Fruit fly (Drosophila melanogaster): ENCODE results near the gene CG11837.

The CG11837 gene

dm6 chr3R:29064682-29065100 is 15.4 kb downstream of the CG11837 start (continued):
- no peak for TF ChIP-seq Dek (tag; optimal IDR thresholded peaks at IDR 0.05)
- no peak for TF ChIP-seq CG8281 (tag; optimal IDR thresholded peaks at IDR 0.05)
- peak; percentile 8 for TF ChIP-seq grau (tag; optimal IDR thresholded peaks at IDR 0.05)
- TF ChIP-seq CG11247 (GFP tag; IDR thresholded peaks at IDR 0.05) = no peak
- peak; percentile 60 for TF ChIP-seq Med (GFP tag)
- TF ChIP-seq CG9437 (GFP tag; optimal IDR thresholded peaks at IDR 0.05) = no peak
- TF ChIP-seq Trl (optimal IDR thresholded peaks at IDR 0.05) = peak; percentile 83 to 90
- no peak for TF ChIP-seq Trl (GFP tag; optimal IDR thresholded peaks at IDR 0.05)
- peak; percentile 8 for TF ChIP-seq CG2678 (tag; optimal IDR thresholded peaks at IDR 0.05)
- no peak for TF ChIP-seq fd96Cb (tag; optimal IDR thresholded peaks at IDR 0.05)
- TF ChIP-seq Gsc (GFP tag; IDR thresholded peaks at IDR 0.05) = no peak
- no peak for TF ChIP-seq CG15696 (tag; optimal IDR thresholded peaks at IDR 0.05)
- no peak for TF ChIP-seq caup (GFP tag; optimal IDR thresholded peaks at IDR 0.05; ENCODE audit: severe bottlenecking)
- TF ChIP-seq CG11504 (tag; optimal IDR thresholded peaks at IDR 0.05) = no peak
- TF ChIP-seq ewg (GFP tag; optimal IDR thresholded peaks at IDR 0.05) = peak; percentile 87
- no peak for TF ChIP-seq HmgD (GFP tag; optimal IDR thresholded peaks at IDR 0.05)
- no peak for TF ChIP-seq ac (GFP tag; optimal IDR thresholded peaks at IDR 0.05)
- TF ChIP-seq nerfin-1 (tag; optimal IDR thresholded peaks at IDR 0.05) = peak; percentile 4
- TF ChIP-seq sens (GFP tag) = peak; percentile 86
- TF ChIP-seq CG12659 (GFP tag; optimal IDR thresholded peaks at IDR 0.05) = no peak
- no peak for TF ChIP-seq CG30020 (tag; optimal IDR thresholded peaks at IDR 0.05)
- peak; percentile 72 for TF ChIP-seq CG12769 (tag; optimal IDR thresholded peaks at IDR 0.05)
- no peak for TF ChIP-seq CG1233 (GFP tag; optimal IDR thresholded peaks at IDR 0.05)
- TF ChIP-seq ase (GFP tag; IDR thresholded peaks at IDR 0.05) = no peak
- TF ChIP-seq klu (GFP tag; IDR thresholded peaks at IDR 0.05) = no peak
- no peak for TF ChIP-seq CG13296 (GFP tag; optimal IDR thresholded peaks at IDR 0.05)
- no peak for TF ChIP-seq da (GFP tag; optimal IDR thresholded peaks at IDR 0.05)
- TF ChIP-seq nom (GFP tag; optimal IDR thresholded peaks at IDR 0.05) = peak; percentile 42
- no peak for TF ChIP-seq PHDP (tag; optimal IDR thresholded peaks at IDR 0.05)
- TF ChIP-seq Lpt (GFP tag; optimal IDR thresholded peaks at IDR 0.05) = no peak
- no peak for TF ChIP-seq Hmx (GFP tag; optimal IDR thresholded peaks at IDR 0.05)
- no peak for TF ChIP-seq Fer2 (tag; optimal IDR thresholded peaks at IDR 0.05)
- TF ChIP-seq her (GFP tag; optimal IDR thresholded peaks at IDR 0.05) = peak; percentile 22
- TF ChIP-seq ssp (GFP tag; IDR thresholded peaks at IDR 0.05) = no peak
- peak in 1 of 2 experiments; percentile 24 for TF ChIP-seq Hr51 (GFP tag; optimal IDR thresholded peaks at IDR 0.05)
- TF ChIP-seq ranshi (GFP tag; IDR thresholded peaks at IDR 0.05) = no peak
- no peak for TF ChIP-seq CG16863 (GFP tag; optimal IDR thresholded peaks at IDR 0.05)

dm6 chr3R:29066285-29066684 is 17.0 kb downstream of the CG11837 start:
- peak; percentile 53 for TF ChIP-seq CG7987 (GFP tag; optimal IDR thresholded peaks at IDR 0.05)
- TF ChIP-seq BEAF-32 (GFP tag; optimal IDR thresholded peaks at IDR 0.05) = peak; percentile 10
- no peak for TF ChIP-seq CG8290 (GFP tag; optimal IDR thresholded peaks at IDR 0.05)
- TF ChIP-seq CG8290 (tag; optimal IDR thresholded peaks at IDR 0.05) = peak in 1 of 2 experiments; percentile 45
- no peak for TF ChIP-seq btn (GFP tag; optimal IDR thresholded peaks at IDR 0.05)
- TF ChIP-seq rib (GFP tag; IDR thresholded peaks at IDR 0.05) = no peak
- peak; percentile 21 for TF ChIP-seq sd (tag; optimal IDR thresholded peaks at IDR 0.05)
- no peak for TF ChIP-seq CG18764 (GFP tag; optimal IDR thresholded peaks at IDR 0.05)
- TF ChIP-seq ab (GFP tag; optimal IDR thresholded peaks at IDR 0.05) = no peak
- TF ChIP-seq CG33213 (GFP tag; optimal IDR thresholded peaks at IDR 0.05) = no peak
- peak; percentile 11 for TF ChIP-seq CG15514 (GFP tag; optimal IDR thresholded peaks at IDR 0.05)
- TF ChIP-seq gce (GFP tag; IDR thresholded peaks at IDR 0.05) = 0 out of 3 replicates have a peak, but pooled peaks have one; percentile 23
- no peak for TF ChIP-seq ap (GFP tag; IDR thresholded peaks at IDR 0.05)
- TF ChIP-seq insv (GFP tag; optimal IDR thresholded peaks at IDR 0.05) = peak in 1 of 2 experiments; percentile 2
- peak; percentile 13 for TF ChIP-seq CG15601 (tag; optimal IDR thresholded peaks at IDR 0.05)
- no peak for TF ChIP-seq CG3726 (GFP tag; IDR thresholded peaks at IDR 0.05)
- TF ChIP-seq Spps (tag; optimal IDR thresholded peaks at IDR 0.05) = no peak

Measured in whole organism, embryonic.